Fruit fly (Drosophila melanogaster) Kc167 (cell line): ENCODE data around the gene tral.

Source experiments
- Sin3A ChIP-seq: fragments of >200 bp; optimal IDR thresholded peaks from 2 replicates; lab custom pipeline; 2018; ENCODE audit warnings: missing external identifiers
- h ChIP-seq: fragments of >200 bp; optimal IDR thresholded peaks from 3 replicates; lab custom pipeline; 2018; ENCODE audit warnings: missing external identifiers
- insv ChIP-seq: fragments of >200 bp; optimal IDR thresholded peaks from 3 replicates; lab custom pipeline; 2018; ENCODE audit warnings: missing external identifiers
- psq ChIP-seq: fragments of >200 bp; optimal IDR thresholded peaks from 2 replicates; lab custom pipeline; 2017; ENCODE audit warnings: missing external identifiers
- ttk ChIP-seq: sonication (Bioruptor generic); optimal IDR thresholded peaks from 2 replicates; lab custom pipeline; 2017; ENCODE audit warnings: missing external identifiers

DNA sequence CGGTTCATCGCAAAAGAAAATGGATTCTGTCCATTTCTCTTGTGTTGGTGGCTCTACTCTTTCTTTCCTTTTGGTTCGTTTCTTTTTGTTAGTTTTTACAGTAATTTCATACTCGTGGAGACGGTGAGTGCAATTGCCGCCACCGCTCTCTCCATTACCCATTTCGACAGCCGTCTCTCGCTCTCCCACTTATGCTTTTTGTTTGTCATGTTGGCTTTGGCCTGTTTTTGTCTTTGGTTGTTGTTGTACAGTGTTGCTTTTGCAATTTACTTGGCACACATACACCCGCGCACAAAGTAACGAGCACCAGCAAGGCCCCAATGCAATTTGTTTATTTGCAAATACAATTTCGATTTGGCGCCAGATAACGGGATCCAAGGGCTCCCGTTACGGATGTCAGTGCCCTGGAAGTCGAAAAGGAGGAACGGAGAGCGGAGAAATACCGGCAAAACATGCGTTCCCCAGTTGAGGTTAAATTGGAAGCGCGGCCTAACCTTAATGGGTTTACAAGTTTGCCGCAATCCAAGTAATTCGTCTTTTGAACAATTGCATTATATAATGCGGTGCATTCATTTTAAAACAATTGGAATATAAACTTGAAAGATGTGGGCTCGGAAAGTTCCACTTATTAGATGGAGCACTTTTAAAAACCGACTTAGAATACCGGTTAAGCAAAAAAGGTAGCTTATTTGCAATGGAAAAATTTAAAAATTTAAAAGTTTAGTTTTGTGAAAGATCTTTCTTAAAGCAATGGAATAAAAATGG lies 1.0 kb downstream of the tral start:
- TF ChIP-seq psq (lab: Kevin White, UChicago) (no peak), Sin3A (lab: Kevin White, UChicago) (no peak), insv (lab: Kevin White, UChicago) (no peak), ttk (lab: Kevin White, UChicago) (no peak), h (lab: Kevin White, UChicago) (no peak)
